In the genomic region with DNA sequence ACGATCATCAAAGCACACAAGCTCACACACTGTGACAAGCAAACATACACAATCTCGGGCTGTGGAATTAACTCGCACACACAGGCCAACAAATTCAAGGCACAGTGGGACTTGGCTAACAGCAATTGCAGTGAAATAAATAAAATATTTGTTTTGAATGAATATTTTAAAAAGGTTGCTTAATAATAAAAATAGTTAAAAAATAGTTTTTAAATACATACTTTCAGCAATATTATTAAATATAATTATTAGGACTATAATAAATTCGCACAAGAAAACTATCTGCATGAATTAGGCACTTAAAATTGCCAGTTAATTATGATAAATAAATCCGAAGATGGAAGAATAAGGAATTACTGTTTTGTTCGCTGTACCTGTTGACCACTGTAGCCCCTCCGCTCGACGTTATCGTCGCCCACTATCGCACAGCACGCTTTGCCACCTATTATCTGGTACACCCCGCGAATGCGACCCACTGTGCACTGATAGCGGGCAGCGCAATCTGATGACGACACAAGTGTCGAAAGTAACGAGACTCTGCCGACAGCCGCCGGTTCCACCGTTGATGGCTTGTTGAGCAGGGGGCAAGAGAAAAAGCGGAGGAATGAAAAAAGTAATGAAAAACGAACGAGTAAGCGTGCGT, we compare ENCODE assay signal across 1 fruit fly cellular context.
TF ChIP-seq lines count a peak whose summit lies in the region.

No protein-coding gene starts in this region.

TF ChIP-seq in whole organism, embryonic, 481 proteins besides CTCF, POLR2A, EP300 and RAD21 (continued from another document and continues in another):
- TF ChIP-seq CG31388 (GFP tag; optimal IDR thresholded peaks at IDR 0.05; lab: Kevin White, UChicago) (peak; percentile 92), CG9797 (GFP tag; optimal IDR thresholded peaks at IDR 0.05; lab: Kevin White, UChicago) (peak; percentile 65), tna (GFP tag; IDR thresholded peaks at IDR 0.05; lab: Robert Waterston, UW; ENCODE audit: partially characterized antibody) (no peak), pita (GFP tag; optimal IDR thresholded peaks at IDR 0.05; lab: Kevin White, UChicago) (no peak), CG7928 (GFP tag; optimal IDR thresholded peaks at IDR 0.05; lab: Kevin White, UChicago) (peak; percentile 77), tup (GFP tag; optimal IDR thresholded peaks at IDR 0.05; lab: Kevin White, UChicago) (peak; percentile 86), MTF-1 (GFP tag; optimal IDR thresholded peaks at IDR 0.05; lab: Kevin White, UChicago; ENCODE audit: borderline replicate concordance) (peak; percentile 84), CG33213 (GFP tag; optimal IDR thresholded peaks at IDR 0.05; lab: Kevin White, UChicago) (peak; percentile 63), CG11695 (GFP tag; IDR thresholded peaks at IDR 0.05; lab: Robert Waterston, UW) (peak; percentile 99), Kr (GFP tag; optimal IDR thresholded peaks at IDR 0.05; lab: Kevin White, UChicago) (peak; percentile 67), dysf (GFP tag; IDR thresholded peaks at IDR 0.05; lab: Robert Waterston, UW) (peak; percentile 99), CG1602 (GFP tag; optimal IDR thresholded peaks at IDR 0.05; lab: Kevin White, UChicago) (peak; percentile 97), CG2712 (tag; optimal IDR thresholded peaks at IDR 0.05; lab: Kevin White, UChicago) (peak; percentile 99), CG6272 (GFP tag; IDR thresholded peaks at IDR 0.05; lab: Robert Waterston, UW) (peak; percentile 94), Med (GFP tag; lab: Kevin White, UChicago) (peak; percentile 90), CG2199 (GFP tag; IDR thresholded peaks at IDR 0.05; lab: Robert Waterston, UW) (0 out of 3 replicates have a peak, but pooled peaks have one; percentile 51), crol (GFP tag; IDR thresholded peaks at IDR 0.05; lab: Robert Waterston, UW) (peak; percentile 97), BtbVII (GFP tag; optimal IDR thresholded peaks at IDR 0.05; lab: Kevin White, UChicago) (peak; percentile 99), pnt (GFP tag; optimal IDR thresholded peaks at IDR 0.05; lab: Kevin White, UChicago) (peak; percentile 48), CG12391 (tag; optimal IDR thresholded peaks at IDR 0.05; lab: Kevin White, UChicago) (peak; percentile 99), ATbp (GFP tag; optimal IDR thresholded peaks at IDR 0.05; lab: Kevin White, UChicago) (peak; percentile 96), CG10274 (GFP tag; optimal IDR thresholded peaks at IDR 0.05; lab: Kevin White, UChicago) (peak; percentile 93), unpg (GFP tag; optimal IDR thresholded peaks at IDR 0.05; lab: Kevin White, UChicago) (peak; percentile 96), gem (tag; optimal IDR thresholded peaks at IDR 0.05; lab: Kevin White, UChicago) (peak; percentile 99), Xbp1 (GFP tag; optimal IDR thresholded peaks at IDR 0.05; lab: Kevin White, UChicago) (peak; percentile 97), Six4 (GFP tag; optimal IDR thresholded peaks at IDR 0.05; lab: Kevin White, UChicago) (peak; percentile 97), CG30431 (GFP tag; optimal IDR thresholded peaks at IDR 0.05; lab: Kevin White, UChicago) (peak; percentile 95), ab (GFP tag; optimal IDR thresholded peaks at IDR 0.05; lab: Kevin White, UChicago) (peak; percentile 63), Hmx (GFP tag; optimal IDR thresholded peaks at IDR 0.05; lab: Kevin White, UChicago) (peak; percentile 81), slou (GFP tag; optimal IDR thresholded peaks at IDR 0.05; lab: Kevin White, UChicago) (peak; percentile 93), ems (GFP tag; optimal IDR thresholded peaks at IDR 0.05; lab: Kevin White, UChicago) (peak; percentile 77), CG18619 (GFP tag; optimal IDR thresholded peaks at IDR 0.05; lab: Kevin White, UChicago) (peak; percentile 99), CG15073 (GFP tag; optimal IDR thresholded peaks at IDR 0.05; lab: Kevin White, UChicago) (peak; percentile 83), Scr (GFP tag; IDR thresholded peaks at IDR 0.05; lab: Robert Waterston, UW; ENCODE audit: partially characterized antibody) (peak; percentile 9; the same call in 1 of the 2 replicates), Tbp (GFP tag; optimal IDR thresholded peaks at IDR 0.05; lab: Kevin White, UChicago) (no peak), CG15269 (tag; optimal IDR thresholded peaks at IDR 0.05; lab: Kevin White, UChicago) (peak; percentile 99), lov (optimal IDR thresholded peaks at IDR 0.05; lab: Kevin White, UChicago) (no peak), lov (GFP tag; IDR thresholded peaks at IDR 0.05; lab: Robert Waterston, UW) (peak; percentile 80; the same call in 2 of the 3 replicates), E2f2 (GFP tag; IDR thresholded peaks at IDR 0.05; lab: Robert Waterston, UW) (peak; percentile 87), Bdp1 (GFP tag; optimal IDR thresholded peaks at IDR 0.05; lab: Kevin White, UChicago) (peak; percentile 81), CG9727 (GFP tag; optimal IDR thresholded peaks at IDR 0.05; lab: Kevin White, UChicago) (peak; percentile 99), CG6813 (GFP tag; optimal IDR thresholded peaks at IDR 0.05; lab: Kevin White, UChicago) (peak; percentile 97), NFAT (GFP tag; IDR thresholded peaks at IDR 0.05; lab: Robert Waterston, UW) (peak; percentile 86), run (tag; optimal IDR thresholded peaks at IDR 0.05; lab: Kevin White, UChicago) (peak; percentile 97), pum (GFP tag; optimal IDR thresholded peaks at IDR 0.05; lab: Kevin White, UChicago) (peak; percentile 79), CG2116 (GFP tag; optimal IDR thresholded peaks at IDR 0.05; lab: Kevin White, UChicago) (peak; percentile 86), Dfd (GFP tag; optimal IDR thresholded peaks at IDR 0.05; lab: Kevin White, UChicago) (peak in 1 of 2 experiments; percentile 91), CG30403 (GFP tag; optimal IDR thresholded peaks at IDR 0.05; lab: Kevin White, UChicago) (peak; percentile 99), CG12155 (GFP tag; optimal IDR thresholded peaks at IDR 0.05; lab: Kevin White, UChicago) (peak; percentile 99), tll (GFP tag; optimal IDR thresholded peaks at IDR 0.05; lab: Kevin White, UChicago) (peak in 1 of 2 experiments; percentile 17), tx (GFP tag; optimal IDR thresholded peaks at IDR 0.05; lab: Kevin White, UChicago) (peak; percentile 75), Elba2 (GFP tag; optimal IDR thresholded peaks at IDR 0.05; lab: Kevin White, UChicago) (peak; percentile 37), H15 (GFP tag; IDR thresholded peaks at IDR 0.05; lab: Robert Waterston, UW) (peak; percentile 93), CG4854 (GFP tag; optimal IDR thresholded peaks at IDR 0.05; lab: Kevin White, UChicago) (peak; percentile 85), CG10462 (GFP tag; optimal IDR thresholded peaks at IDR 0.05; lab: Kevin White, UChicago) (peak; percentile 96), gro (GFP tag; optimal IDR thresholded peaks at IDR 0.05; lab: Kevin White, UChicago) (peak; percentile 37), CG17361 (GFP tag; IDR thresholded peaks at IDR 0.05; lab: Robert Waterston, UW) (peak; percentile 99), Hsf (GFP tag; optimal IDR thresholded peaks at IDR 0.05; lab: Kevin White, UChicago) (peak; percentile 93), CG15601 (tag; optimal IDR thresholded peaks at IDR 0.05; lab: Kevin White, UChicago) (peak; percentile 97), jigr1 (GFP tag; IDR thresholded peaks at IDR 0.05; lab: Robert Waterston, UW) (peak; percentile 98), CG10366 (GFP tag; IDR thresholded peaks at IDR 0.05; lab: Robert Waterston, UW) (peak; percentile 97), CG4707 (GFP tag; optimal IDR thresholded peaks at IDR 0.05; lab: Kevin White, UChicago) (peak; percentile 97), CG9437 (GFP tag; optimal IDR thresholded peaks at IDR 0.05; lab: Kevin White, UChicago) (peak; percentile 97), ssp (GFP tag; IDR thresholded peaks at IDR 0.05; lab: Robert Waterston, UW) (peak; percentile 90), PHDP (tag; optimal IDR thresholded peaks at IDR 0.05; lab: Kevin White, UChicago) (peak; percentile 98), Deaf1 (tag; optimal IDR thresholded peaks at IDR 0.05; lab: Kevin White, UChicago) (peak; percentile 89), CG17359 (tag; optimal IDR thresholded peaks at IDR 0.05; lab: Kevin White, UChicago) (peak; percentile 97), Opbp (GFP tag; IDR thresholded peaks at IDR 0.05; lab: Robert Waterston, UW; ENCODE audit: partially characterized antibody) (no peak), CG12769 (tag; optimal IDR thresholded peaks at IDR 0.05; lab: Kevin White, UChicago) (peak; percentile 80), Oaz (GFP tag; IDR thresholded peaks at IDR 0.05; lab: Robert Waterston, UW) (peak; percentile 93), CG12659 (GFP tag; optimal IDR thresholded peaks at IDR 0.05; lab: Kevin White, UChicago) (peak; percentile 99), knrl (GFP tag; IDR thresholded peaks at IDR 0.05; lab: Robert Waterston, UW; ENCODE audit: partially characterized antibody) (no peak; the same call in 2 of the 3 replicates), CG12071 (GFP tag; optimal IDR thresholded peaks at IDR 0.05; lab: Kevin White, UChicago) (peak; percentile 91), corto (GFP tag; optimal IDR thresholded peaks at IDR 0.05; lab: Kevin White, UChicago) (peak; percentile 79), CG13424 (tag; optimal IDR thresholded peaks at IDR 0.05; lab: Kevin White, UChicago) (peak; percentile 99), CG11723 (GFP tag; optimal IDR thresholded peaks at IDR 0.05; lab: Kevin White, UChicago) (peak; percentile 98), zen (tag; optimal IDR thresholded peaks at IDR 0.05; lab: Kevin White, UChicago) (peak; percentile 91), CG10267 (tag; optimal IDR thresholded peaks at IDR 0.05; lab: Kevin White, UChicago) (peak; percentile 95), Dp (GFP tag; optimal IDR thresholded peaks at IDR 0.05; lab: Kevin White, UChicago) (peak; percentile 17), bab2 (GFP tag; optimal IDR thresholded peaks at IDR 0.05; lab: Kevin White, UChicago) (peak; percentile 62), CG31441 (GFP tag; IDR thresholded peaks at IDR 0.05; lab: Robert Waterston, UW) (peak; percentile 99), nom (GFP tag; optimal IDR thresholded peaks at IDR 0.05; lab: Kevin White, UChicago) (peak; percentile 87), CG17912 (GFP tag; optimal IDR thresholded peaks at IDR 0.05; lab: Kevin White, UChicago) (peak; percentile 54), YL-1 (GFP tag; optimal IDR thresholded peaks at IDR 0.05; lab: Kevin White, UChicago) (peak; percentile 95), CG13894 (tag; optimal IDR thresholded peaks at IDR 0.05; lab: Kevin White, UChicago) (peak; percentile 94), CG13287 (GFP tag; IDR thresholded peaks at IDR 0.05; lab: Robert Waterston, UW; ENCODE audit: partially characterized antibody) (peak; percentile 35; the same call in 1 of the 2 replicates), Asciz (GFP tag; optimal IDR thresholded peaks at IDR 0.05; lab: Kevin White, UChicago) (peak; percentile 99), sisA (GFP tag; IDR thresholded peaks at IDR 0.05; lab: Robert Waterston, UW) (peak; percentile 98), fd102C (GFP tag; optimal IDR thresholded peaks at IDR 0.05; lab: Kevin White, UChicago) (no peak), ftz-f1 (GFP tag; optimal IDR thresholded peaks at IDR 0.05; lab: Kevin White, UChicago) (peak; percentile 59), toy (GFP tag; IDR thresholded peaks at IDR 0.05; lab: Robert Waterston, UW) (peak; percentile 92), sima (GFP tag; optimal IDR thresholded peaks at IDR 0.05; lab: Kevin White, UChicago) (peak; percentile 42), CG18011 (GFP tag; optimal IDR thresholded peaks at IDR 0.05; lab: Kevin White, UChicago) (peak; percentile 89), unc-4 (GFP tag; IDR thresholded peaks at IDR 0.05; lab: Robert Waterston, UW; ENCODE audit: partially characterized antibody) (no peak), CG1233 (GFP tag; optimal IDR thresholded peaks at IDR 0.05; lab: Kevin White, UChicago) (peak; percentile 98), kay (GFP tag; optimal IDR thresholded peaks at IDR 0.05; lab: Kevin White, UChicago) (peak; percentile 92), mam (GFP tag; optimal IDR thresholded peaks at IDR 0.05; lab: Kevin White, UChicago) (peak; percentile 89), emc (GFP tag; optimal IDR thresholded peaks at IDR 0.05; lab: Kevin White, UChicago) (peak; percentile 71), lbe (GFP tag; optimal IDR thresholded peaks at IDR 0.05; lab: Kevin White, UChicago) (peak; percentile 90), crp (GFP tag; optimal IDR thresholded peaks at IDR 0.05; lab: Kevin White, UChicago) (peak in 1 of 2 experiments; percentile 72), trh (GFP tag; optimal IDR thresholded peaks at IDR 0.05; lab: Kevin White, UChicago) (peak; percentile 93), Hmr (GFP tag; optimal IDR thresholded peaks at IDR 0.05; lab: Kevin White, UChicago) (peak; percentile 99), ttk (GFP tag; IDR thresholded peaks at IDR 0.05; lab: Robert Waterston, UW) (peak; percentile 96), disco-r (GFP tag; optimal IDR thresholded peaks at IDR 0.05; lab: Kevin White, UChicago) (peak; percentile 80), gce (GFP tag; IDR thresholded peaks at IDR 0.05; lab: Robert Waterston, UW) (peak; percentile 89), CG9609 (GFP tag; optimal IDR thresholded peaks at IDR 0.05; lab: Kevin White, UChicago) (peak; percentile 82), Eip74EF (GFP tag; optimal IDR thresholded peaks at IDR 0.05; lab: Kevin White, UChicago) (peak in 1 of 2 experiments; percentile 99), nerfin-1 (tag; optimal IDR thresholded peaks at IDR 0.05; lab: Kevin White, UChicago) (peak; percentile 95), Spps (tag; optimal IDR thresholded peaks at IDR 0.05; lab: Kevin White, UChicago) (peak; percentile 89), CG6254 (GFP tag; optimal IDR thresholded peaks at IDR 0.05; lab: Kevin White, UChicago) (peak; percentile 94), Sox102F (GFP tag; optimal IDR thresholded peaks at IDR 0.05; lab: Kevin White, UChicago) (peak; percentile 98), Stat92E (GFP tag; optimal IDR thresholded peaks at IDR 0.05; lab: Kevin White, UChicago) (peak in 1 of 3 experiments; percentile 89), Bteb2 (GFP tag; optimal IDR thresholded peaks at IDR 0.05; lab: Kevin White, UChicago) (peak; percentile 83), Dip2 (GFP tag; IDR thresholded peaks at IDR 0.05; lab: Robert Waterston, UW) (no peak; the same call in 1 of the 2 replicates), Nf-YA (GFP tag; IDR thresholded peaks at IDR 0.05; lab: Robert Waterston, UW) (peak; percentile 94), CG6654 (GFP tag; optimal IDR thresholded peaks at IDR 0.05; lab: Kevin White, UChicago) (peak; percentile 91), Mad (GFP tag; optimal IDR thresholded peaks at IDR 0.05; lab: Kevin White, UChicago) (peak; percentile 94), CG4424 (GFP tag; optimal IDR thresholded peaks at IDR 0.05; lab: Kevin White, UChicago) (peak; percentile 99), org-1 (GFP tag; optimal IDR thresholded peaks at IDR 0.05; lab: Kevin White, UChicago) (peak; percentile 98), NC2β (GFP tag; optimal IDR thresholded peaks at IDR 0.05; lab: Kevin White, UChicago) (peak; percentile 61), croc (GFP tag; conservative IDR thresholded peaks at IDR 0.05; lab: Robert Waterston, UW) (peak; percentile 97)
